Worm (Caenorhabditis elegans): Measurements from ENCODE around the gene Y62F5A.12.

DNA sequence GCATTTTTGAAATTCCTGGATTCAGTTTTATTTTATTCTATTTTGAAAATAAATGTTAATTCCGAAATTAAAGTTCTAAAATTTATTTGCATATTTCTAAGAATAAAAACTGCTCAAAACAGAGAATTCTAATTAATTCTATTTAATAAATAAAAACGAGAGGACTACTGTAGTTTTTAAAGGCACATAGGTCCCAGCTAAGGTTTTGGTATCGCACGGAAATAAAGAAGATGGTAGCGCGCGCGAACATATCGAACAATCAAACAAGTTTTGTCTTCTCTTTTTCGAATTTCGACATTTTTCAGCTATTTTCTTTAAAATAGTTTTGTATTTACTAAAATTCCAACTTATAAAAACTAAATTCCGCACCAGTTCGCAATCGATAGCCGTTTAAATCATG is 43.6 kb upstream of the Y62F5A.12 start:
- TF ChIP-seq tab-1 (GFP tag; IDR thresholded peaks at IDR 0.05), result no peak
- TF ChIP-seq ref-1 (GFP tag; conservative IDR thresholded peaks at IDR 0.05), result no peak
- no peak for TF ChIP-seq ztf-29 (GFP tag; IDR thresholded peaks at IDR 0.05)
- no peak for TF ChIP-seq flt-1 (GFP tag; IDR thresholded peaks at IDR 0.05)
- TF ChIP-seq ztf-23 (GFP tag; IDR thresholded peaks at IDR 0.05), result no peak
- TF ChIP-seq med-1 (GFP tag; optimal IDR thresholded peaks at IDR 0.05; ENCODE audit: insufficient read depth), result no peak
- no peak for TF ChIP-seq cog-1 (tag; optimal IDR thresholded peaks at IDR 0.05)
- TF ChIP-seq T22C8.4 (GFP tag; IDR thresholded peaks at IDR 0.05), result no peak
- TF ChIP-seq klf-2 (GFP tag; conservative IDR thresholded peaks at IDR 0.05), result no peak
